Fruit fly (Drosophila melanogaster) whole organism, adult: ENCODE data around the gene CG10163.

ENCODE experiments used
- CG11617 ChIP-seq: fragments of 200-800 bp; sonication (Bioruptor generic); optimal IDR thresholded peaks from 2 replicates; lab custom pipeline; 2017; ENCODE audit warnings: mild to moderate bottlenecking, missing biosample characterization, missing genetic modification reagents, missing genetic modification characterization
- CG33017 ChIP-seq: fragments of 200-800 bp; sonication (Bioruptor generic); optimal IDR thresholded peaks from 2 replicates; lab custom pipeline; 2018; ENCODE audit warnings: missing biosample characterization, mild to moderate bottlenecking, missing genetic modification characterization, moderate library complexity
- CG5204 ChIP-seq: fragments of 200-800 bp; sonication (Bioruptor generic); optimal IDR thresholded peaks from 2 replicates; lab custom pipeline; 2016; ENCODE audit warnings: missing biosample characterization, missing genetic modification characterization
- Clk ChIP-seq: fragments of 200-800 bp; sonication (Bioruptor generic); optimal IDR thresholded peaks from 2 replicates; lab custom pipeline; 2017; ENCODE audit warnings: missing biosample characterization, missing genetic modification characterization
- tj ChIP-seq: fragments of 200-800 bp; sonication (Bioruptor generic); optimal IDR thresholded peaks from 3 replicates; lab custom pipeline; 2017; ENCODE audit warnings: missing biosample characterization, mild to moderate bottlenecking, missing genetic modification characterization, moderate library complexity
- toe ChIP-seq: fragments of 200-800 bp; sonication (Bioruptor generic); optimal IDR thresholded peaks from 2 replicates; lab custom pipeline; 2016; ENCODE audit warnings: missing biosample characterization, missing genetic modification characterization

DNA sequence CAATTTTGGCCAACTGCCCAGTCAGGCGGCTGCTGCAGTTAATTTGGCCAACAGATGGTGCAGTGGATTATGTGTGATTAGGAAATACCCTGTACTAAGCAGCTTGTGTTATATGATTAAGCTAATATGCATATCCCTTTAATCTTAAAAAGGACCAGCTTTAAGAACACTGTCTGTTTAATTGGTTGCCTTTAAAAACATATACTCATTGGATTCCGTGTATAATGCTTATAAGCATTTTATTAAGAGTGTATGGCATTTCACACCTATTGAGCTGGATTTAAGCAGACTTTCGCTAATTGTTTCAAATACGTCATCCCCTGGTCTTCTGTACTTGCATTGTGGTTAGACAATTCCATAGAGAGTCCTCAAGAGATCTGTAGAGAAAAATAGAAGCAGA lies 4.9 kb upstream of the CG10163 start:
- no peak for TF ChIP-seq toe (GFP tag; lab: Kevin White, UChicago)
- TF ChIP-seq tj (GFP tag; lab: Kevin White, UChicago), result no peak
- TF ChIP-seq CG33017 (tag; lab: Kevin White, UChicago), result no peak
- no peak for TF ChIP-seq Clk
- TF ChIP-seq CG11617, result no peak
- TF ChIP-seq CG5204 (GFP tag; lab: Kevin White, UChicago), result no peak
